Fruit fly (Drosophila melanogaster) whole organism, embryonic: ENCODE measurements around the gene mthl9.

Source experiments
- Abd-B ChIP-seq: fragments of 200-800 bp; sonication (Bioruptor generic); optimal IDR thresholded peaks from 2 replicates; lab custom pipeline; 2018; ENCODE audit warnings: missing biosample characterization, mild to moderate bottlenecking, missing genetic modification characterization, moderate library complexity
- Adf1 ChIP-seq: fragments of 200-800 bp; sonication (Bioruptor generic); IDR thresholded peaks from 2 replicates; pipeline ENCODE4 v1.3.6; 2022; ENCODE audit warnings: missing biosample characterization, missing genetic modification characterization
- CG12391 ChIP-seq: fragments of 200-800 bp; sonication (Bioruptor generic); optimal IDR thresholded peaks from 3 replicates; lab custom pipeline; 2018; ENCODE audit warnings: missing biosample characterization, mild to moderate bottlenecking, missing genetic modification characterization, moderate library complexity
- CG13123 ChIP-seq: fragments of 200-800 bp; sonication (Bioruptor generic); optimal IDR thresholded peaks from 2 replicates; lab custom pipeline; 2016; ENCODE audit warnings: missing biosample characterization, missing genetic modification characterization
- CG14050 ChIP-seq: fragments of 200-800 bp; sonication (Bioruptor generic); IDR thresholded peaks from 3 replicates; pipeline ENCODE4 v1.3.6; 2022; ENCODE audit warnings: missing biosample characterization, missing genetic modification characterization
- CG14965 ChIP-seq: fragments of 200-800 bp; sonication (Bioruptor generic); optimal IDR thresholded peaks from 2 replicates; lab custom pipeline; 2016; ENCODE audit warnings: missing biosample characterization, missing genetic modification characterization, borderline replicate concordance
- CG16813 ChIP-seq: fragments of 200-800 bp; sonication (Bioruptor generic); IDR thresholded peaks from 3 replicates; pipeline ENCODE4 v1.3.6; 2022; ENCODE audit warnings: missing biosample characterization, missing genetic modification characterization; ENCODE audit not compliant: partially characterized antibody
- CG16815 ChIP-seq: fragments of 200-800 bp; sonication (Bioruptor generic); optimal IDR thresholded peaks from 3 replicates; lab custom pipeline; 2017; ENCODE audit warnings: missing biosample characterization, mild to moderate bottlenecking, missing genetic modification characterization
- CG17829 ChIP-seq: fragments of 200-800 bp; optimal IDR thresholded peaks from 2 replicates; lab custom pipeline; 2019; ENCODE audit warnings: missing biosample characterization, mild to moderate bottlenecking, missing genetic modification characterization, moderate library complexity
- CG18764 ChIP-seq: fragments of 200-800 bp; sonication (Bioruptor generic); optimal IDR thresholded peaks from 3 replicates; lab custom pipeline; 2016; ENCODE audit warnings: missing biosample characterization, missing genetic modification characterization
- CG2116 ChIP-seq: fragments of 200-800 bp; sonication (Bioruptor generic); optimal IDR thresholded peaks from 3 replicates; lab custom pipeline; 2018; ENCODE audit warnings: missing biosample characterization, mild to moderate bottlenecking, missing genetic modification characterization
- CG2120 ChIP-seq: fragments of 200-800 bp; sonication (Bioruptor generic); optimal IDR thresholded peaks from 3 replicates; lab custom pipeline; 2016; ENCODE audit warnings: missing biosample characterization, missing genetic modification characterization
- CG34376 ChIP-seq: fragments of 200-800 bp; sonication (Bioruptor generic); optimal IDR thresholded peaks from 2 replicates; lab custom pipeline; 2018; ENCODE audit warnings: missing biosample characterization, mild to moderate bottlenecking, missing genetic modification characterization
- CG3726 ChIP-seq: fragments of 200-800 bp; sonication (Bioruptor generic); IDR thresholded peaks from 3 replicates; pipeline ENCODE4, ENCODE4 v1.3.6; 2022; ENCODE audit warnings: missing biosample characterization, missing genetic modification characterization
- CG4282 ChIP-seq: fragments of 200-800 bp; sonication (Bioruptor generic); optimal IDR thresholded peaks from 2 replicates; lab custom pipeline; 2016; ENCODE audit warnings: missing biosample characterization, missing genetic modification characterization
- CG43689 ChIP-seq: fragments of 200-800 bp; sonication (Bioruptor generic); IDR thresholded peaks from 2 replicates; pipeline ENCODE4 v1.3.6; 2022; ENCODE audit warnings: missing biosample characterization, missing genetic modification characterization
- CG5180 ChIP-seq: fragments of 200-800 bp; sonication (Bioruptor generic); optimal IDR thresholded peaks from 3 replicates; lab custom pipeline; 2017; ENCODE audit warnings: missing biosample characterization, missing genetic modification characterization, mild to moderate bottlenecking, moderate library complexity, missing genetic modification reagents
- CG6254 ChIP-seq: fragments of 200-800 bp; sonication (Bioruptor generic); optimal IDR thresholded peaks from 3 replicates; lab custom pipeline; 2017; ENCODE audit warnings: mild to moderate bottlenecking, missing biosample characterization, missing genetic modification reagents, missing genetic modification characterization
- CG9609 ChIP-seq: fragments of 200-800 bp; sonication (Bioruptor generic); optimal IDR thresholded peaks from 3 replicates; lab custom pipeline; 2016; ENCODE audit warnings: missing biosample characterization, missing genetic modification characterization
- Eip74EF ChIP-seq, 2 experiments: fragments of 200-800 bp in 1 of 2; fragments of >200 bp in 1 of 2; sonication (Bioruptor generic) in 1 of 2; optimal IDR thresholded peaks; 2 replicates each; lab custom pipeline; 2017 to 2019; ENCODE audit warnings: missing biosample characterization in 2 of 2, missing genetic modification characterization in 2 of 2, mild to moderate bottlenecking in 1 of 2, moderate library complexity in 1 of 2
- Ets97D ChIP-seq: fragments of 200-800 bp; sonication (Bioruptor generic); optimal IDR thresholded peaks from 3 replicates; lab custom pipeline; 2016; ENCODE audit warnings: missing biosample characterization, missing genetic modification characterization
- HLH3B ChIP-seq: fragments of 200-800 bp; sonication (Bioruptor generic); IDR thresholded peaks from 2 replicates; pipeline ENCODE4 v1.3.6; 2022; ENCODE audit warnings: missing biosample characterization, missing genetic modification characterization
- MESR4 ChIP-seq: fragments of 200-800 bp; sonication (Bioruptor generic); optimal IDR thresholded peaks from 2 replicates; lab custom pipeline; 2018; ENCODE audit warnings: missing biosample characterization, mild to moderate bottlenecking, missing genetic modification characterization, moderate library complexity
- NK7.1 ChIP-seq: fragments of 200-800 bp; sonication (Bioruptor generic); optimal IDR thresholded peaks from 3 replicates; lab custom pipeline; 2016; ENCODE audit warnings: missing biosample characterization, missing genetic modification characterization
- Opbp ChIP-seq: fragments of 200-800 bp; sonication (Bioruptor generic); IDR thresholded peaks from 3 replicates; pipeline ENCODE4 v1.3.6; 2022; ENCODE audit warnings: missing biosample characterization, missing genetic modification characterization; ENCODE audit not compliant: partially characterized antibody
- PHDP ChIP-seq: fragments of 200-800 bp; sonication (Bioruptor generic); optimal IDR thresholded peaks from 3 replicates; lab custom pipeline; 2018; ENCODE audit warnings: missing biosample characterization, mild to moderate bottlenecking, missing genetic modification characterization, moderate library complexity
- Sox100B ChIP-seq: fragments of 200-800 bp; sonication (Bioruptor generic); optimal IDR thresholded peaks from 3 replicates; lab custom pipeline; 2018; ENCODE audit warnings: missing biosample characterization, mild to moderate bottlenecking, missing genetic modification characterization
- Sry-β ChIP-seq: fragments of 200-800 bp; sonication (Bioruptor generic); optimal IDR thresholded peaks from 2 replicates; lab custom pipeline; 2018; ENCODE audit warnings: missing biosample characterization, mild to moderate bottlenecking, missing genetic modification characterization, moderate library complexity
- Stat92E ChIP-seq, 3 experiments: fragments of >200 bp in 2 of 3; fragments of 200-800 bp in 1 of 3; sonication (Bioruptor generic) in 1 of 3; optimal IDR thresholded peaks; 2 replicates each; lab custom pipeline; 2017 to 2019; ENCODE audit warnings: missing biosample characterization in 3 of 3, missing genetic modification characterization in 3 of 3, mild to moderate bottlenecking in 1 of 3, moderate library complexity in 1 of 3
- amos ChIP-seq: fragments of 200-800 bp; sonication (Bioruptor generic); IDR thresholded peaks from 2 replicates; pipeline ENCODE4 v1.3.6; 2022; ENCODE audit warnings: missing biosample characterization, missing genetic modification characterization; ENCODE audit not compliant: partially characterized antibody
- ara ChIP-seq: fragments of 200-800 bp; sonication (Bioruptor generic); IDR thresholded peaks from 2 replicates; pipeline ENCODE4 v1.3.6; 2022; ENCODE audit warnings: missing biosample characterization, missing genetic modification characterization
- bab2 ChIP-seq: fragments of 200-800 bp; sonication (Bioruptor generic); optimal IDR thresholded peaks from 2 replicates; lab custom pipeline; 2016; ENCODE audit warnings: missing biosample characterization, missing genetic modification characterization
- bowl ChIP-seq: fragments of 200-800 bp; sonication (Bioruptor generic); IDR thresholded peaks from 2 replicates; pipeline ENCODE4 v1.3.6; 2022; ENCODE audit warnings: missing biosample characterization, missing genetic modification characterization
- dimm ChIP-seq: fragments of 200-800 bp; sonication (Bioruptor generic); IDR thresholded peaks from 2 replicates; pipeline ENCODE4 v1.3.6; 2022; ENCODE audit warnings: missing biosample characterization, missing genetic modification characterization
- dmrt99B ChIP-seq: fragments of 200-800 bp; sonication (Bioruptor generic); optimal IDR thresholded peaks from 2 replicates; lab custom pipeline; 2018; ENCODE audit warnings: missing biosample characterization, mild to moderate bottlenecking, missing genetic modification characterization, moderate library complexity
- fd96Cb ChIP-seq: fragments of 200-800 bp; sonication (Bioruptor generic); optimal IDR thresholded peaks from 2 replicates; lab custom pipeline; 2018; ENCODE audit warnings: missing biosample characterization, mild to moderate bottlenecking, missing genetic modification characterization, moderate library complexity
- ftz-f1 ChIP-seq: fragments of 200-800 bp; sonication (Bioruptor generic); optimal IDR thresholded peaks from 2 replicates; lab custom pipeline; 2016; ENCODE audit warnings: missing biosample characterization, missing genetic modification characterization
- gcm ChIP-seq: fragments of 200-800 bp; sonication (Bioruptor generic); optimal IDR thresholded peaks from 2 replicates; lab custom pipeline; 2019; ENCODE audit warnings: missing biosample characterization, mild to moderate bottlenecking, missing genetic modification characterization, moderate library complexity
- grn ChIP-seq: fragments of 200-800 bp; sonication (Bioruptor generic); optimal IDR thresholded peaks from 3 replicates; lab custom pipeline; 2017; ENCODE audit warnings: missing biosample characterization, missing genetic modification characterization
- gsb-n ChIP-seq: fragments of 200-800 bp; sonication (Bioruptor generic); optimal IDR thresholded peaks from 3 replicates; lab custom pipeline; 2018; ENCODE audit warnings: missing biosample characterization, mild to moderate bottlenecking, missing genetic modification characterization
- kni ChIP-seq: fragments of 200-800 bp; sonication (Bioruptor generic); optimal IDR thresholded peaks from 3 replicates; lab custom pipeline; 2017; ENCODE audit warnings: mild to moderate bottlenecking, missing biosample characterization, missing genetic modification reagents, missing genetic modification characterization
- lilli ChIP-seq: fragments of 200-800 bp; sonication (Bioruptor generic); optimal IDR thresholded peaks from 3 replicates; lab custom pipeline; 2016; ENCODE audit warnings: missing biosample characterization, missing genetic modification characterization
- pb ChIP-seq: fragments of 200-800 bp; sonication (Bioruptor generic); optimal IDR thresholded peaks from 3 replicates; lab custom pipeline; 2016; ENCODE audit warnings: missing biosample characterization, missing genetic modification characterization
- peb ChIP-seq: fragments of 200-800 bp; sonication (Bioruptor generic); IDR thresholded peaks from 2 replicates; pipeline ENCODE4 v1.3.6; 2022; ENCODE audit warnings: missing biosample characterization, missing genetic modification characterization
- tna ChIP-seq: fragments of 200-800 bp; sonication (Bioruptor generic); IDR thresholded peaks from 2 replicates; pipeline ENCODE4 v1.3.6; 2022; ENCODE audit warnings: missing biosample characterization, missing genetic modification characterization; ENCODE audit not compliant: partially characterized antibody
- trem ChIP-seq: fragments of 200-800 bp; optimal IDR thresholded peaks from 3 replicates; lab custom pipeline; 2019; ENCODE audit warnings: missing biosample characterization, mild to moderate bottlenecking, missing genetic modification characterization, moderate library complexity
- twi ChIP-seq: fragments of 200-800 bp; optimal IDR thresholded peaks from 2 replicates; lab custom pipeline; 2019; ENCODE audit warnings: missing biosample characterization, mild to moderate bottlenecking, missing genetic modification characterization, moderate library complexity
- vnd ChIP-seq: fragments of 200-800 bp; sonication (Bioruptor generic); IDR thresholded peaks from 3 replicates; pipeline ENCODE4 v1.3.6; 2022; ENCODE audit warnings: missing biosample characterization, missing genetic modification characterization; ENCODE audit not compliant: partially characterized antibody

mthl9 gene

dm6 chr3L:347641-348405 lies 15.7 kb upstream of the mthl9 start (continued):
- TF ChIP-seq gcm (GFP tag; lab: Kevin White, UChicago) = peak; percentile 68
- TF ChIP-seq Adf1 (GFP tag; lab: Robert Waterston, UW) = no peak
- TF ChIP-seq ara = peak; percentile 88
- TF ChIP-seq CG14965 (GFP tag; lab: Kevin White, UChicago) = no peak
- TF ChIP-seq CG6254 = peak; percentile 69
- peak; percentile 52 for TF ChIP-seq CG9609 (GFP tag; lab: Kevin White, UChicago)
- peak; percentile 57 for TF ChIP-seq bab2 (GFP tag; lab: Kevin White, UChicago)
- no peak for TF ChIP-seq amos (GFP tag; lab: Robert Waterston, UW)
- no peak for TF ChIP-seq CG16813 (GFP tag; lab: Robert Waterston, UW)
- no peak for TF ChIP-seq grn (GFP tag; lab: Kevin White, UChicago)
- TF ChIP-seq Sox100B (GFP tag; lab: Kevin White, UChicago) = peak; percentile 69
- no peak for TF ChIP-seq bowl
- peak; percentile 47 for TF ChIP-seq CG5180 (GFP tag; lab: Kevin White, UChicago)
- no peak for TF ChIP-seq CG4282 (GFP tag; lab: Kevin White, UChicago)
- TF ChIP-seq Sry-β = peak; percentile 27
- TF ChIP-seq dmrt99B (tag; lab: Kevin White, UChicago) = peak; percentile 83
- TF ChIP-seq fd96Cb (tag; lab: Kevin White, UChicago) = peak; percentile 82
- no peak for TF ChIP-seq dimm (GFP tag; lab: Robert Waterston, UW)
- no peak for TF ChIP-seq CG2120 (GFP tag; lab: Kevin White, UChicago)
- peak; percentile 80 for TF ChIP-seq HLH3B
- peak; percentile 82 for TF ChIP-seq CG12391 (tag; lab: Kevin White, UChicago)
- TF ChIP-seq tna (GFP tag; lab: Robert Waterston, UW) = no peak
- TF ChIP-seq pb = peak; percentile 71
- peak in 1 of 2 experiments; percentile 54 for TF ChIP-seq Eip74EF (GFP tag; optimal IDR thresholded peaks at IDR 0.05; lab: Kevin White, UChicago)
- peak; percentile 81 for TF ChIP-seq CG17829 (tag; lab: Kevin White, UChicago)
- peak; percentile 61 for TF ChIP-seq lilli (GFP tag; lab: Kevin White, UChicago)
- peak; percentile 29 for TF ChIP-seq Ets97D
- peak; percentile 62 for TF ChIP-seq CG13123
- TF ChIP-seq CG2116 = no peak
- peak; percentile 74 for TF ChIP-seq peb (GFP tag; lab: Robert Waterston, UW)
- TF ChIP-seq CG43689 (GFP tag; lab: Robert Waterston, UW) = 0 out of 2 replicates have a peak, but pooled peaks have one; percentile 43
- TF ChIP-seq NK7.1 (GFP tag; lab: Kevin White, UChicago) = peak; percentile 23
- peak; percentile 67 for TF ChIP-seq gsb-n
- TF ChIP-seq vnd (GFP tag; lab: Robert Waterston, UW) = no peak
- peak; percentile 67 for TF ChIP-seq CG16815
- peak; percentile 53; the same call in 2 of the 3 replicates for TF ChIP-seq CG14050
- TF ChIP-seq PHDP (tag; lab: Kevin White, UChicago) = peak; percentile 62
- TF ChIP-seq CG3726 = 0 out of 3 replicates have a peak, but pooled peaks have one; percentile 44
- TF ChIP-seq kni = peak; percentile 60
- TF ChIP-seq Abd-B (GFP tag; lab: Kevin White, UChicago) = peak; percentile 67
- peak; percentile 61 for TF ChIP-seq trem (tag; lab: Kevin White, UChicago)
- no peak for TF ChIP-seq Stat92E (GFP tag; optimal IDR thresholded peaks at IDR 0.05; lab: Kevin White, UChicago)
- no peak for TF ChIP-seq ftz-f1 (GFP tag; lab: Kevin White, UChicago)
- no peak for TF ChIP-seq CG34376 (GFP tag; lab: Kevin White, UChicago)
- TF ChIP-seq MESR4 (GFP tag; lab: Kevin White, UChicago) = no peak
- TF ChIP-seq Opbp (GFP tag; lab: Robert Waterston, UW) = no peak
- TF ChIP-seq CG18764 (GFP tag; lab: Kevin White, UChicago) = peak; percentile 61
- peak; percentile 29 for TF ChIP-seq twi
